Worm (Caenorhabditis elegans) whole organism, mixed stage, embryonic: ENCODE measurements around the gene K03B4.8.
A peak's percentile ranks its signal among the peaks of the same experiment; 100 is the strongest.

Experiments
- M03D4.4 ChIP-seq: sonication (generic microtip); optimal IDR thresholded peaks from 2 replicates; lab custom pipeline; 2017; ENCODE audit warnings: mild to moderate bottlenecking, missing genetic modification characterization, missing compliant biosample characterization
- blmp-1 ChIP-seq: fragments of 150-350 bp; optimal IDR thresholded peaks from 2 replicates; lab custom pipeline; 2014; ENCODE audit warnings: missing biosample characterization, missing genetic modification characterization
- ceh-39 ChIP-seq: fragments of 150-350 bp; optimal IDR thresholded peaks from 2 replicates; lab custom pipeline; 2014; ENCODE audit warnings: missing biosample characterization, missing genetic modification characterization
- ceh-43 ChIP-seq: fragments of 200-800 bp; sonication (Bioruptor generic); optimal IDR thresholded peaks from 2 replicates; lab custom pipeline; 2018; ENCODE audit warnings: mild to moderate bottlenecking, missing genetic modification characterization, moderate library complexity, missing compliant biosample characterization
- ceh-83 ChIP-seq: fragments of 200-800 bp; sonication (Bioruptor generic); optimal IDR thresholded peaks from 2 replicates; lab custom pipeline; 2018; ENCODE audit warnings: mild to moderate bottlenecking, missing genetic modification characterization, missing compliant biosample characterization
- ces-1 ChIP-seq: fragments of 150-350 bp; optimal IDR thresholded peaks from 2 replicates; lab custom pipeline; 2014; ENCODE audit warnings: missing biosample characterization, missing genetic modification reagents, missing genetic modification characterization
- cnd-1 ChIP-seq: fragments of 200-800 bp; sonication (Bioruptor generic); optimal IDR thresholded peaks from 2 replicates; lab custom pipeline; 2018; ENCODE audit warnings: mild to moderate bottlenecking, missing genetic modification characterization, missing compliant biosample characterization
- drap-1 ChIP-seq: fragments of 200-800 bp; sonication (Bioruptor generic); optimal IDR thresholded peaks from 3 replicates; lab custom pipeline; 2018; ENCODE audit warnings: mild to moderate bottlenecking, missing genetic modification characterization, missing compliant biosample characterization
- elt-1 ChIP-seq: sonication (generic microtip); optimal IDR thresholded peaks from 2 replicates; lab custom pipeline; 2017; ENCODE audit warnings: missing genetic modification characterization, mild to moderate bottlenecking, missing compliant biosample characterization, antibody characterized with exemption, moderate library complexity, borderline replicate concordance; ENCODE audit not compliant: insufficient read depth
- elt-3 ChIP-seq: fragments of 150-350 bp; optimal IDR thresholded peaks from 2 replicates; lab custom pipeline; 2014; ENCODE audit warnings: missing biosample characterization, missing genetic modification characterization
- flh-1 ChIP-seq: fragments of 200-800 bp; sonication (Bioruptor generic); optimal IDR thresholded peaks from 2 replicates; lab custom pipeline; 2018; ENCODE audit warnings: mild to moderate bottlenecking, missing genetic modification characterization, moderate library complexity, missing compliant biosample characterization
- ham-2 ChIP-seq: fragments of 200-800 bp; sonication (Bioruptor generic); optimal IDR thresholded peaks from 2 replicates; lab custom pipeline; 2018; ENCODE audit warnings: mild to moderate bottlenecking, missing genetic modification characterization, missing compliant biosample characterization
- hlh-1 ChIP-seq: fragments of 150-350 bp; optimal IDR thresholded peaks from 2 replicates; lab custom pipeline; 2014; ENCODE audit warnings: missing biosample characterization, missing genetic modification reagents, missing genetic modification characterization
- lin-13 ChIP-seq: fragments of 150-350 bp; optimal IDR thresholded peaks from 2 replicates; lab custom pipeline; 2014; ENCODE audit warnings: missing biosample characterization, missing genetic modification characterization
- lin-32 ChIP-seq: fragments of 200-800 bp; sonication (Bioruptor generic); optimal IDR thresholded peaks from 2 replicates; lab custom pipeline; 2018; ENCODE audit warnings: mild to moderate bottlenecking, missing genetic modification characterization, missing compliant biosample characterization
- mab-5 ChIP-seq: fragments of 150-350 bp; optimal IDR thresholded peaks from 2 replicates; lab custom pipeline; 2014; ENCODE audit warnings: missing biosample characterization, missing genetic modification characterization
- mep-1 ChIP-seq: fragments of 150-350 bp; optimal IDR thresholded peaks from 2 replicates; lab custom pipeline; 2017; ENCODE audit warnings: missing biosample characterization, missing genetic modification reagents, missing genetic modification characterization, inconsistent platforms
- mls-2 ChIP-seq: sonication (generic microtip); optimal IDR thresholded peaks from 2 replicates; lab custom pipeline; 2016; ENCODE audit warnings: mild to moderate bottlenecking, missing genetic modification characterization, moderate library complexity, missing compliant biosample characterization
- nhr-12 ChIP-seq: fragments of 150-350 bp; optimal IDR thresholded peaks from 2 replicates; lab custom pipeline; 2014; ENCODE audit warnings: missing biosample characterization, missing genetic modification characterization
- nhr-2 ChIP-seq: fragments of 150-350 bp; optimal IDR thresholded peaks from 2 replicates; lab custom pipeline; 2014; ENCODE audit warnings: missing biosample characterization, missing genetic modification characterization
- nhr-237 ChIP-seq: fragments of 150-350 bp; optimal IDR thresholded peaks from 2 replicates; lab custom pipeline; 2014; ENCODE audit warnings: missing biosample characterization, missing genetic modification characterization
- nhr-28 ChIP-seq: fragments of 150-350 bp; optimal IDR thresholded peaks from 2 replicates; lab custom pipeline; 2014; ENCODE audit warnings: missing biosample characterization, missing genetic modification characterization
- nhr-76 ChIP-seq: sonication (generic microtip); optimal IDR thresholded peaks from 2 replicates; lab custom pipeline; 2017; ENCODE audit warnings: missing biosample characterization, missing genetic modification characterization
- pha-4 ChIP-seq: fragments of 150-350 bp; optimal IDR thresholded peaks from 2 replicates; lab custom pipeline; 2018; ENCODE audit warnings: missing biosample characterization, missing genetic modification reagents, missing genetic modification characterization
- sem-2 ChIP-seq: fragments of 200-800 bp; sonication (Bioruptor generic); optimal IDR thresholded peaks from 2 replicates; lab custom pipeline; 2018; ENCODE audit warnings: mild to moderate bottlenecking, missing genetic modification characterization, missing compliant biosample characterization
- snpc-4 ChIP-seq: fragments of 150-350 bp; optimal IDR thresholded peaks from 2 replicates; lab custom pipeline; 2014; ENCODE audit warnings: missing biosample characterization, missing genetic modification characterization
- sptf-1 ChIP-seq: sonication (generic microtip); optimal IDR thresholded peaks from 2 replicates; lab custom pipeline; 2017; ENCODE audit warnings: mild to moderate bottlenecking, missing genetic modification characterization, moderate library complexity, missing compliant biosample characterization
- tbx-8 ChIP-seq: fragments of 200-800 bp; sonication (Bioruptor generic); optimal IDR thresholded peaks from 2 replicates; lab custom pipeline; 2018; ENCODE audit warnings: mild to moderate bottlenecking, missing genetic modification characterization, moderate library complexity, missing compliant biosample characterization
- unc-39 ChIP-seq: fragments of 150-350 bp; optimal IDR thresholded peaks from 2 replicates; lab custom pipeline; 2014; ENCODE audit warnings: missing biosample characterization, missing genetic modification characterization

K03B4.8 gene

DNA sequence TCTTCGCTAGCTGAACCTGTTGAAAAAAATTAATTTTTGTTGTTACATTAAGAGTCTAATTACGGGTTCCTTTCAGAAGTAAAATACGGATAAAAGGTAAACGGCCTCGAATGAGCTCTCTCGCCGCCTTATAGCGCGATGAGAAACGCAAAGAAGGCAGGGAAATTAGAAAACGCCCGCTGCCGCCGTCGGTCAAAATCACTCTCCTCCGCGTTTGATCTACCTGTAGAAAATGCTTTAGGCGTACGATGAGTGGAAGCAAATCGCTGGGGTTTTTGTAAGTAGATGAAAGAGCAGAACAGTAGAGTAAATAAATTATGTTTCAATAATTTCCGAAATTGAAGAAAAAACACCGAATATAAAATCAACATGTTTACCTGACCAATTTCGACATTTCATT is 37.3 kb downstream of the K03B4.8 start:
- no peak for TF ChIP-seq ham-2 (GFP tag; lab: Kevin White, UChicago)
- TF ChIP-seq cnd-1, result no peak
- TF ChIP-seq ceh-43 (GFP tag; lab: Kevin White, UChicago), result no peak
- TF ChIP-seq nhr-12 (tag; lab: Kevin White, UChicago), result no peak
- TF ChIP-seq mab-5 (tag; lab: Kevin White, UChicago), result no peak
- TF ChIP-seq flh-1 (GFP tag; lab: Kevin White, UChicago), result no peak
- no peak for TF ChIP-seq lin-32 (GFP tag; lab: Kevin White, UChicago)
- no peak for TF ChIP-seq elt-3 (tag; lab: Kevin White, UChicago)
- no peak for TF ChIP-seq tbx-8
- TF ChIP-seq snpc-4 (tag; lab: Kevin White, UChicago), result no peak
- no peak for TF ChIP-seq unc-39 (tag; lab: Kevin White, UChicago)
- no peak for TF ChIP-seq sem-2 (GFP tag; lab: Kevin White, UChicago)

ce11 chrV:4630267-4630666 is 44.1 kb downstream of the K03B4.8 start:
- no peak for TF ChIP-seq flh-1 (GFP tag; lab: Kevin White, UChicago)
- no peak for TF ChIP-seq ham-2 (GFP tag; lab: Kevin White, UChicago)
- no peak for TF ChIP-seq nhr-28 (tag; lab: Kevin White, UChicago)
- no peak for TF ChIP-seq ceh-39 (tag; lab: Kevin White, UChicago)
- no peak for TF ChIP-seq nhr-2 (tag; lab: Kevin White, UChicago)
- TF ChIP-seq ces-1 (GFP tag; lab: Kevin White, UChicago), result no peak
- TF ChIP-seq ceh-43 (GFP tag; lab: Kevin White, UChicago), result no peak
- TF ChIP-seq tbx-8, result no peak
- TF ChIP-seq nhr-237 (tag; lab: Kevin White, UChicago), result no peak
- no peak for TF ChIP-seq pha-4
- TF ChIP-seq mep-1 (tag; lab: Kevin White, UChicago), result no peak

ce11 chrV:4628517-4628930 is 45.9 kb downstream of the K03B4.8 start, which contains the start of gene pmt-2:
Gene pmt-2, plus strand, starts transcription at chrV:4628580.
- TF ChIP-seq ham-2 (GFP tag; lab: Kevin White, UChicago) (peak; percentile 55), drap-1 (GFP tag; lab: Kevin White, UChicago) (no peak), elt-1 (tag; lab: Kevin White, UChicago) (peak; percentile 98), nhr-237 (tag; lab: Kevin White, UChicago) (no peak)

ce11 chrV:4626344-4626743 is 48.1 kb downstream of the K03B4.8 start:
- TF ChIP-seq nhr-2 (tag; lab: Kevin White, UChicago), result no peak
- TF ChIP-seq ceh-39 (tag; lab: Kevin White, UChicago), result no peak
- no peak for TF ChIP-seq blmp-1 (tag; lab: Kevin White, UChicago)
- no peak for TF ChIP-seq nhr-76
- TF ChIP-seq mls-2 (tag; lab: Kevin White, UChicago), result no peak
- TF ChIP-seq pha-4, result no peak
- TF ChIP-seq, all 35 proteins: peak for 0

- TF ChIP-seq mab-5 (tag; lab: Kevin White, UChicago), result no peak
- no peak for TF ChIP-seq ceh-83 (GFP tag; lab: Kevin White, UChicago)
- no peak for TF ChIP-seq lin-13 (tag; lab: Kevin White, UChicago)
- no peak for TF ChIP-seq sptf-1 (tag; lab: Kevin White, UChicago)
- TF ChIP-seq M03D4.4 (tag; lab: Kevin White, UChicago), result no peak
- TF ChIP-seq elt-3 (tag; lab: Kevin White, UChicago), result no peak
- no peak for TF ChIP-seq drap-1 (GFP tag; lab: Kevin White, UChicago)
- TF ChIP-seq snpc-4 (tag; lab: Kevin White, UChicago), result no peak
- TF ChIP-seq hlh-1 (tag; lab: Kevin White, UChicago), result no peak
- no peak for TF ChIP-seq pha-4
- no peak for TF ChIP-seq ceh-39 (tag; lab: Kevin White, UChicago)
These were observed 49.7 kb downstream of the K03B4.8 start for ce11 chrV:4624717-4625116.
